Worm (Caenorhabditis elegans) whole organism, L4 larva: ENCODE measurements around the gene pqn-16.

Experiments used
- F10B5.3 ChIP-seq: sonication (generic microtip); optimal IDR thresholded peaks from 2 replicates; lab custom pipeline; 2016; ENCODE audit warnings: mild to moderate bottlenecking, missing genetic modification characterization, missing compliant biosample characterization
- F37D6.2 ChIP-seq: sonication (generic microtip); optimal IDR thresholded peaks from 2 replicates; lab custom pipeline; 2016; ENCODE audit warnings: mild to moderate bottlenecking, missing genetic modification characterization, missing compliant biosample characterization
- F49E8.2 ChIP-seq: sonication (generic microtip); optimal IDR thresholded peaks from 2 replicates; lab custom pipeline; 2016; ENCODE audit warnings: missing compliant biosample characterization, mild to moderate bottlenecking, missing genetic modification characterization, borderline replicate concordance
- T20F7.1 ChIP-seq: fragments of 200-800 bp; sonication (Bioruptor generic); optimal IDR thresholded peaks from 2 replicates; lab custom pipeline; 2018; ENCODE audit warnings: mild to moderate bottlenecking, missing genetic modification characterization, missing compliant biosample characterization
- Y5F2A.4 ChIP-seq: fragments of 200-800 bp; sonication (Bioruptor generic); optimal IDR thresholded peaks from 2 replicates; lab custom pipeline; 2018; ENCODE audit warnings: mild to moderate bottlenecking, missing genetic modification characterization, missing compliant biosample characterization
- Y75B8A.6 ChIP-seq: fragments of 200-800 bp; sonication (Bioruptor generic); IDR thresholded peaks from 2 replicates; pipeline ENCODE4 v1.3.6; 2022; ENCODE audit warnings: missing genetic modification reagents, missing genetic modification characterization, missing compliant biosample characterization
- ZK546.5 ChIP-seq, 2 experiments: sonication (generic microtip); optimal IDR thresholded peaks; 2 replicates each; lab custom pipeline; 2017; ENCODE audit warnings: missing biosample characterization in 2 of 2, missing genetic modification characterization in 2 of 2
- aha-1 ChIP-seq: fragments of 150-350 bp; peaks from one replicate; lab custom pipeline; 2014; ENCODE audit warnings: missing biosample characterization, missing genetic modification characterization
- ama-1 ChIP-seq: fragments of 150-350 bp; optimal IDR thresholded peaks from 2 replicates; lab custom pipeline; 2014; ENCODE audit warnings: inconsistent platforms, mixed read lengths
- attf-4 ChIP-seq: sonication (generic microtip); optimal IDR thresholded peaks from 3 replicates; lab custom pipeline; 2017; ENCODE audit warnings: missing biosample characterization, missing genetic modification characterization
- ceh-28 ChIP-seq: fragments of 150-350 bp; optimal IDR thresholded peaks from 2 replicates; lab custom pipeline; 2014; ENCODE audit warnings: missing biosample characterization, missing genetic modification reagents, missing genetic modification characterization
- ceh-62 ChIP-seq: sonication (generic microtip); optimal IDR thresholded peaks from 2 replicates; lab custom pipeline; 2017; ENCODE audit warnings: missing biosample characterization, missing genetic modification characterization
- ceh-82 ChIP-seq: sonication (generic microtip); optimal IDR thresholded peaks from 2 replicates; lab custom pipeline; 2017; ENCODE audit warnings: missing biosample characterization, missing genetic modification characterization
- ces-1 ChIP-seq: fragments of 150-350 bp; sonication (generic microtip); optimal IDR thresholded peaks from 4 replicates; lab custom pipeline; 2014; ENCODE audit warnings: missing biosample characterization, missing genetic modification reagents, missing genetic modification characterization
- daf-16 ChIP-seq, 3 experiments: sonication (generic microtip); optimal IDR thresholded peaks; 2 replicates each; lab custom pipeline; 2016 to 2017; ENCODE audit warnings: missing genetic modification characterization in 3 of 3, missing genetic modification reagents in 3 of 3, mild to moderate bottlenecking in 2 of 3, missing compliant biosample characterization in 2 of 3, missing biosample characterization in 1 of 3, moderate library complexity in 1 of 3
- dmd-6 ChIP-seq: fragments of 200-800 bp; sonication (Bioruptor generic); IDR thresholded peaks from 2 replicates; pipeline ENCODE4 v1.3.6; 2022; ENCODE audit warnings: missing genetic modification reagents, missing genetic modification characterization, missing compliant biosample characterization
- dmd-9 ChIP-seq: fragments of 200-800 bp; sonication (Bioruptor generic); IDR thresholded peaks from 2 replicates; pipeline ENCODE4 v1.3.6; 2022; ENCODE audit warnings: missing genetic modification reagents, missing genetic modification characterization, missing compliant biosample characterization
- dpl-1 ChIP-seq: fragments of 150-350 bp; optimal IDR thresholded peaks from 2 replicates; lab custom pipeline; 2014; ENCODE audit warnings: missing biosample characterization, missing genetic modification reagents, missing genetic modification characterization
- dve-1 ChIP-seq: sonication (generic microtip); optimal IDR thresholded peaks from 2 replicates; lab custom pipeline; 2017; ENCODE audit warnings: antibody characterized with exemption, mild to moderate bottlenecking, missing genetic modification characterization, missing compliant biosample characterization; ENCODE audit not compliant: insufficient read depth
- fos-1 ChIP-seq: fragments of 150-350 bp; optimal IDR thresholded peaks from 2 replicates; lab custom pipeline; 2014; ENCODE audit warnings: missing biosample characterization, missing genetic modification characterization
- hlh-11 ChIP-seq: fragments of 200-800 bp; sonication (Bioruptor generic); optimal IDR thresholded peaks from 2 replicates; lab custom pipeline; 2018; ENCODE audit warnings: mild to moderate bottlenecking, missing genetic modification characterization, missing compliant biosample characterization
- hmg-1.1 ChIP-seq: fragments of 200-800 bp; sonication (Bioruptor generic); IDR thresholded peaks from 2 replicates; pipeline ENCODE4 v1.3.6; 2022; ENCODE audit warnings: missing genetic modification reagents, missing genetic modification characterization, missing compliant biosample characterization
- lin-39 ChIP-seq: fragments of 150-350 bp; optimal IDR thresholded peaks from 2 replicates; lab custom pipeline; 2014; ENCODE audit warnings: missing biosample characterization, missing genetic modification reagents, missing genetic modification characterization
- mdl-1 ChIP-seq, 2 experiments: fragments of 150-350 bp in 1 of 2; sonication (generic microtip) in 1 of 2; optimal IDR thresholded peaks; 2 replicates each; lab custom pipeline; 2014 to 2017; ENCODE audit warnings: missing biosample characterization in 2 of 2, missing genetic modification characterization in 2 of 2
- mep-1 ChIP-seq: fragments of 150-350 bp; sonication (generic microtip); optimal IDR thresholded peaks from 3 replicates; lab custom pipeline; 2014; ENCODE audit warnings: missing biosample characterization, missing genetic modification characterization
- nhr-10 ChIP-seq: fragments of 150-350 bp; optimal IDR thresholded peaks from 2 replicates; lab custom pipeline; 2014; ENCODE audit warnings: missing biosample characterization, missing genetic modification characterization
- nhr-237 ChIP-seq: sonication (generic microtip); optimal IDR thresholded peaks from 2 replicates; lab custom pipeline; 2017; ENCODE audit warnings: missing biosample characterization, missing genetic modification characterization
- nhr-25 ChIP-seq: sonication (generic microtip); optimal IDR thresholded peaks from 2 replicates; lab custom pipeline; 2017; ENCODE audit warnings: missing genetic modification characterization, mild to moderate bottlenecking, missing compliant biosample characterization, antibody characterized with exemption, moderate library complexity, borderline replicate concordance; ENCODE audit not compliant: insufficient read depth
- nhr-28 ChIP-seq: fragments of 150-350 bp; optimal IDR thresholded peaks from 2 replicates; lab custom pipeline; 2014; ENCODE audit warnings: missing biosample characterization, missing genetic modification characterization
- nhr-76 ChIP-seq: fragments of 150-350 bp; optimal IDR thresholded peaks from 2 replicates; lab custom pipeline; 2014; ENCODE audit warnings: missing biosample characterization, missing genetic modification characterization
- nhr-77 ChIP-seq: fragments of 150-350 bp; optimal IDR thresholded peaks from 2 replicates; lab custom pipeline; 2014; ENCODE audit warnings: missing biosample characterization, missing genetic modification characterization
- pqm-1 ChIP-seq: sonication (generic microtip); optimal IDR thresholded peaks from 2 replicates; lab custom pipeline; 2017; ENCODE audit warnings: missing biosample characterization, missing genetic modification characterization
- rbr-2 ChIP-seq: sonication (generic microtip); optimal IDR thresholded peaks from 2 replicates; lab custom pipeline; 2016; ENCODE audit warnings: missing genotype, missing genetic modification characterization, missing compliant biosample characterization
- spr-3 ChIP-seq: fragments of 200-800 bp; sonication (Bioruptor generic); optimal IDR thresholded peaks from 2 replicates; lab custom pipeline; 2018; ENCODE audit warnings: mild to moderate bottlenecking, missing genetic modification characterization, missing compliant biosample characterization
- tag-97 ChIP-seq: fragments of 200-800 bp; sonication (Bioruptor generic); IDR thresholded peaks from 2 replicates; pipeline ENCODE4 v1.3.6; 2022; ENCODE audit warnings: missing genetic modification characterization, missing compliant biosample characterization
- unc-39 ChIP-seq: sonication (generic microtip); optimal IDR thresholded peaks from 2 replicates; lab custom pipeline; 2017; ENCODE audit warnings: missing biosample characterization, missing genetic modification characterization
- unc-62 ChIP-seq, 3 experiments: fragments of 150-350 bp in 1 of 3; sonication (generic microtip); optimal IDR thresholded peaks in 2 of 3; peaks in 1 of 3; 1 replicate in 1 of 3; 2 replicates in 2 of 3; lab custom pipeline; 2014 to 2017; ENCODE audit warnings: missing biosample characterization in 3 of 3, missing genetic modification characterization in 3 of 3, missing genetic modification reagents in 3 of 3, missing genotype in 1 of 3
- zag-1 ChIP-seq: fragments of 150-350 bp; optimal IDR thresholded peaks from 2 replicates; lab custom pipeline; 2014; ENCODE audit warnings: missing biosample characterization, missing genetic modification characterization
- zip-11 ChIP-seq: fragments of 200-800 bp; sonication (Bioruptor generic); IDR thresholded peaks from 2 replicates; pipeline ENCODE4 v1.3.6; 2022; ENCODE audit warnings: missing genetic modification characterization, missing compliant biosample characterization
- zip-2 ChIP-seq: fragments of 150-350 bp; optimal IDR thresholded peaks from 2 replicates; lab custom pipeline; 2014; ENCODE audit warnings: missing biosample characterization, missing genetic modification characterization

Gene pqn-16

ce11 chrV:9166306-9166705, 7.6 kb upstream of the pqn-16 start:
- peak; percentile 13 for TF ChIP-seq nhr-25 (tag; lab: Kevin White, UChicago)
- no peak for TF ChIP-seq rbr-2 (tag; lab: Kevin White, UChicago)
- no peak for TF ChIP-seq T20F7.1
- TF ChIP-seq F37D6.2 (tag; lab: Kevin White, UChicago): no peak
- TF ChIP-seq aha-1 (tag; lab: Kevin White, UChicago): peak; percentile 22
- TF ChIP-seq spr-3 (GFP tag; lab: Kevin White, UChicago): no peak
- peak in 1 of 2 experiments; percentile 89 for TF ChIP-seq unc-62 (GFP tag; optimal IDR thresholded peaks at IDR 0.05 in 1 of 2; lab: Kevin White, UChicago)
- no peak for TF ChIP-seq unc-62 (tag; optimal IDR thresholded peaks at IDR 0.05; lab: Kevin White, UChicago)
- TF ChIP-seq nhr-28: peak; percentile 19
- TF ChIP-seq, all 104 proteins: peak for 4

- TF ChIP-seq zip-2 (tag; lab: Kevin White, UChicago) (no peak), ceh-82 (tag; lab: Kevin White, UChicago) (no peak), mep-1 (tag; lab: Kevin White, UChicago) (no peak), ceh-62 (no peak), ceh-28 (no peak), zag-1 (tag; lab: Kevin White, UChicago) (no peak), lin-39 (tag; lab: Kevin White, UChicago) (no peak), dmd-9 (no peak), unc-62 (GFP tag; optimal IDR thresholded peaks at IDR 0.05 in 1 of 2; lab: Kevin White, UChicago) (no peak), unc-62 (tag; optimal IDR thresholded peaks at IDR 0.05; lab: Kevin White, UChicago) (no peak), ces-1 (no peak), dmd-6 (GFP tag; lab: Robert Waterston, UW) (no peak), ama-1 (lab: Kevin White, UChicago) (no peak), nhr-10 (tag; lab: Kevin White, UChicago) (no peak)
These were observed 5.8 kb upstream of the pqn-16 start, which contains the start of gene B0222.11 for ce11 chrV:9168089-9168488. TSS of gene B0222.11 (minus strand) at chrV:9168189.

ce11 chrV:9172989-9173388, 900 bp upstream of the pqn-16 start, which contains the start of gene gad-3:
TSS of gene gad-3 (minus strand) at chrV:9173005.
- no peak for TF ChIP-seq nhr-76 (tag; lab: Kevin White, UChicago)
- no peak for TF ChIP-seq Y5F2A.4
- TF ChIP-seq hmg-1.1 (GFP tag; lab: Robert Waterston, UW): no peak
- no peak for TF ChIP-seq daf-16 (GFP tag; optimal IDR thresholded peaks at IDR 0.05; lab: Kevin White, UChicago)
- peak; percentile 92 for TF ChIP-seq daf-16 (tag; optimal IDR thresholded peaks at IDR 0.05; lab: Kevin White, UChicago)
- TF ChIP-seq dve-1 (tag; lab: Kevin White, UChicago): peak; percentile 59
- no peak for TF ChIP-seq fos-1 (tag; lab: Kevin White, UChicago)
- TF ChIP-seq dpl-1 (GFP tag; lab: Kevin White, UChicago): no peak
- no peak for TF ChIP-seq F49E8.2 (tag; lab: Kevin White, UChicago)
- no peak for TF ChIP-seq ZK546.5 (tag; optimal IDR thresholded peaks at IDR 0.05; lab: Kevin White, UChicago)
- no peak for TF ChIP-seq Y75B8A.6
- TF ChIP-seq nhr-77: peak; percentile 61
- peak; percentile 29 for TF ChIP-seq pqm-1 (tag; lab: Kevin White, UChicago)
- no peak for TF ChIP-seq nhr-237 (tag; lab: Kevin White, UChicago)
- no peak for TF ChIP-seq mdl-1 (tag; optimal IDR thresholded peaks at IDR 0.05; lab: Kevin White, UChicago)
- no peak for TF ChIP-seq F10B5.3
- peak; percentile 18; the same call in 1 of the 2 replicates for TF ChIP-seq dmd-6 (GFP tag; lab: Robert Waterston, UW)
- no peak for TF ChIP-seq unc-39 (tag; lab: Kevin White, UChicago)
- TF ChIP-seq nhr-28: peak; percentile 68
- no peak for TF ChIP-seq zip-11 (GFP tag; lab: Robert Waterston, UW)
- no peak for TF ChIP-seq tag-97 (GFP tag; lab: Robert Waterston, UW)
- TF ChIP-seq aha-1 (tag; lab: Kevin White, UChicago): no peak
- TF ChIP-seq hlh-11 (tag; lab: Kevin White, UChicago): peak; percentile 28
- no peak for TF ChIP-seq attf-4 (tag; lab: Kevin White, UChicago)
